Worm (Caenorhabditis elegans): ENCODE results near the gene idpb-3.

idpb-3 gene

ce11 chrII:5103189-5103588 is 1.6 kb upstream of the idpb-3 start:
- TF ChIP-seq B0035.1 (tag; optimal IDR thresholded peaks at IDR 0.05): no peak
- TF ChIP-seq Y53F4B.3 (GFP tag; IDR thresholded peaks at IDR 0.05): no peak
- no peak for TF ChIP-seq sdz-38 (tag; optimal IDR thresholded peaks at IDR 0.05)
- TF ChIP-seq madf-10 (tag; optimal IDR thresholded peaks at IDR 0.05): no peak
- no peak for TF ChIP-seq lsl-1 (GFP tag; optimal IDR thresholded peaks at IDR 0.05)
- no peak for TF ChIP-seq snpc-3.4 (tag; optimal IDR thresholded peaks at IDR 0.05)
- TF ChIP-seq attf-6 (GFP tag; IDR thresholded peaks at IDR 0.05): no peak
- TF ChIP-seq gei-17 (GFP tag; optimal IDR thresholded peaks at IDR 0.05): no peak
- no peak for TF ChIP-seq F49E8.2 (tag; optimal IDR thresholded peaks at IDR 0.05; ENCODE audit: insufficient read depth)
- TF ChIP-seq F37B4.10 (GFP tag; IDR thresholded peaks at IDR 0.05): no peak
- no peak for TF ChIP-seq lin-26 (GFP tag; IDR thresholded peaks at IDR 0.05)
- TF ChIP-seq ZK185.1 (tag; optimal IDR thresholded peaks at IDR 0.05; ENCODE audit: poor library complexity, severe bottlenecking): no peak
- TF ChIP-seq cebp-1 (GFP tag; IDR thresholded peaks at IDR 0.05): no peak
- no peak for TF ChIP-seq cebp-1 (tag; optimal IDR thresholded peaks at IDR 0.05)
- no peak for TF ChIP-seq madf-6 (GFP tag; IDR thresholded peaks at IDR 0.05)
- TF ChIP-seq zim-3 (tag; optimal IDR thresholded peaks at IDR 0.05): no peak
- no peak for TF ChIP-seq ceh-100 (GFP tag; IDR thresholded peaks at IDR 0.05)
- no peak for TF ChIP-seq madf-8 (GFP tag; conservative IDR thresholded peaks at IDR 0.05)
- no peak for TF ChIP-seq attf-5 (GFP tag; optimal IDR thresholded peaks at IDR 0.05)
- no peak for TF ChIP-seq ceh-40 (GFP tag; IDR thresholded peaks at IDR 0.05)

ce11 chrII:5099649-5100048 is 2.0 kb downstream of the idpb-3 start, which contains the start of gene C04G6.6:
Gene C04G6.6 (minus strand): TSS chrII:5099749.
- TF ChIP-seq F52B5.7 (tag; optimal IDR thresholded peaks at IDR 0.05) (no peak), lir-1 (GFP tag; conservative IDR thresholded peaks at IDR 0.05) (no peak), C17E4.6 (GFP tag; IDR thresholded peaks at IDR 0.05) (no peak), tlf-1 (GFP tag; optimal IDR thresholded peaks at IDR 0.05) (no peak), xnd-1 (tag; optimal IDR thresholded peaks at IDR 0.05) (no peak), egl-44 (GFP tag; IDR thresholded peaks at IDR 0.05) (no peak), chd-7 (tag; optimal IDR thresholded peaks at IDR 0.05) (no peak), F37B4.10 (GFP tag; IDR thresholded peaks at IDR 0.05) (no peak), nhr-90 (tag; optimal IDR thresholded peaks at IDR 0.05) (no peak), lag-1 (GFP tag; IDR thresholded peaks at IDR 0.05) (no peak), madf-3 (GFP tag; IDR thresholded peaks at IDR 0.05) (no peak), rec-8 (tag; optimal IDR thresholded peaks at IDR 0.05) (no peak), dpl-1 (GFP tag; optimal IDR thresholded peaks at IDR 0.05) (no peak)

ce11 chrII:5099034-5099433 is 2.6 kb downstream of the idpb-3 start:
- TF ChIP-seq ztf-28 (GFP tag; IDR thresholded peaks at IDR 0.05) (no peak), Y79H2A.3 (GFP tag; conservative IDR thresholded peaks at IDR 0.05) (no peak), nhr-179 (tag; optimal IDR thresholded peaks at IDR 0.05) (no peak), lin-40 (tag; optimal IDR thresholded peaks at IDR 0.05) (no peak), ceh-40 (GFP tag; IDR thresholded peaks at IDR 0.05) (no peak), pbrm-1 (GFP tag; IDR thresholded peaks at IDR 0.05) (no peak), tbp1 (GFP tag; optimal IDR thresholded peaks at IDR 0.05) (no peak)
